Worm (Caenorhabditis elegans) whole organism, L2 larva: ENCODE results near the gene nhr-197.

ENCODE experiments used
- R02D3.7 ChIP-seq: fragments of 150-350 bp; optimal IDR thresholded peaks from 2 replicates; lab custom pipeline; 2014; ENCODE audit warnings: missing biosample characterization, missing genetic modification characterization
- ama-1 ChIP-seq: fragments of 150-350 bp; optimal IDR thresholded peaks from 2 replicates; lab custom pipeline; 2018; ENCODE audit warnings: inconsistent platforms
- ceh-82 ChIP-seq: fragments of 150-350 bp; optimal IDR thresholded peaks from 2 replicates; lab custom pipeline; 2014; ENCODE audit warnings: missing biosample characterization, missing genetic modification characterization
- dmd-4 ChIP-seq: sonication (generic microtip); optimal IDR thresholded peaks from 2 replicates; lab custom pipeline; 2017; ENCODE audit warnings: missing biosample characterization, missing genetic modification characterization
- mab-5 ChIP-seq: fragments of 150-350 bp; optimal IDR thresholded peaks from 2 replicates; lab custom pipeline; 2014; ENCODE audit warnings: missing biosample characterization, missing genetic modification characterization
- nhr-12 ChIP-seq: fragments of 150-350 bp; optimal IDR thresholded peaks from 2 replicates; lab custom pipeline; 2014; ENCODE audit warnings: missing biosample characterization, missing genetic modification characterization
- unc-39 ChIP-seq: fragments of 150-350 bp; optimal IDR thresholded peaks from 2 replicates; lab custom pipeline; 2014; ENCODE audit warnings: missing biosample characterization, missing genetic modification characterization
- ztf-11 ChIP-seq: sonication (generic microtip); optimal IDR thresholded peaks from 2 replicates; lab custom pipeline; 2017; ENCODE audit warnings: missing biosample characterization, missing genetic modification characterization

ce11 chrV:15658262-15659060 is 29.3 kb upstream of the nhr-197 start:
- TF ChIP-seq mab-5 (tag; lab: Kevin White, UChicago) (no peak), unc-39 (tag; lab: Kevin White, UChicago) (no peak), R02D3.7 (no peak), dmd-4 (no peak), nhr-12 (no peak), ama-1 (lab: Kevin White, UChicago) (no peak), ceh-82 (tag; lab: Kevin White, UChicago) (no peak), ztf-11 (no peak)
